Fruit fly (Drosophila melanogaster) whole organism, embryonic: Measurements from ENCODE around the gene Prosalpha6.
A peak's percentile ranks its signal among the peaks of the same experiment; 100 is the strongest.

ENCODE experiments used
- Ada2b ChIP-seq: fragments of 200-800 bp; sonication (Bioruptor generic); IDR thresholded peaks from 2 replicates; pipeline ENCODE4 v1.3.6; 2022; ENCODE audit warnings: missing biosample characterization, missing genetic modification characterization
- Asciz ChIP-seq: fragments of 200-800 bp; sonication (Bioruptor generic); optimal IDR thresholded peaks from 2 replicates; lab custom pipeline; 2017; ENCODE audit warnings: missing biosample characterization, mild to moderate bottlenecking, missing genetic modification characterization, missing genetic modification reagents
- Awh ChIP-seq: fragments of 200-800 bp; sonication (Bioruptor generic); IDR thresholded peaks from 2 replicates; pipeline ENCODE4, ENCODE4 v1.3.6; 2022; ENCODE audit warnings: missing biosample characterization, missing genetic modification characterization
- BtbVII ChIP-seq: fragments of 200-800 bp; sonication (Bioruptor generic); optimal IDR thresholded peaks from 3 replicates; lab custom pipeline; 2017; ENCODE audit warnings: missing biosample characterization, mild to moderate bottlenecking, missing genetic modification characterization
- Bteb2 ChIP-seq: fragments of 200-800 bp; sonication (Bioruptor generic); optimal IDR thresholded peaks from 2 replicates; lab custom pipeline; 2016; ENCODE audit warnings: missing biosample characterization, missing genetic modification characterization
- CG10209 ChIP-seq: fragments of 200-800 bp; sonication (Bioruptor generic); optimal IDR thresholded peaks from 3 replicates; lab custom pipeline; 2017; ENCODE audit warnings: missing biosample characterization, mild to moderate bottlenecking, missing genetic modification characterization, missing genetic modification reagents
- CG10462 ChIP-seq: fragments of 200-800 bp; sonication (Bioruptor generic); optimal IDR thresholded peaks from 2 replicates; lab custom pipeline; 2016; ENCODE audit warnings: missing biosample characterization, missing genetic modification characterization
- CG11247 ChIP-seq: fragments of 200-800 bp; sonication (Bioruptor generic); IDR thresholded peaks from 2 replicates; pipeline ENCODE4 v1.3.6; 2022; ENCODE audit warnings: missing biosample characterization, missing genetic modification characterization
- CG12659 ChIP-seq: fragments of 200-800 bp; sonication (Bioruptor generic); optimal IDR thresholded peaks from 3 replicates; lab custom pipeline; 2017; ENCODE audit warnings: mild to moderate bottlenecking, missing biosample characterization, missing genetic modification reagents, missing genetic modification characterization
- CG13123 ChIP-seq: fragments of 200-800 bp; sonication (Bioruptor generic); optimal IDR thresholded peaks from 2 replicates; lab custom pipeline; 2016; ENCODE audit warnings: missing biosample characterization, missing genetic modification characterization
- CG13296 ChIP-seq: fragments of 200-800 bp; sonication (Bioruptor generic); optimal IDR thresholded peaks from 3 replicates; lab custom pipeline; 2018; ENCODE audit warnings: missing biosample characterization, mild to moderate bottlenecking, missing genetic modification characterization
- CG13775 ChIP-seq: fragments of 200-800 bp; sonication (Bioruptor generic); optimal IDR thresholded peaks from 3 replicates; lab custom pipeline; 2017; ENCODE audit warnings: missing biosample characterization, mild to moderate bottlenecking, missing genetic modification characterization
- CG14860 ChIP-seq: fragments of 200-800 bp; sonication (Bioruptor generic); IDR thresholded peaks from 3 replicates; pipeline ENCODE4 v1.3.6; 2022; ENCODE audit warnings: missing biosample characterization, missing genetic modification characterization; ENCODE audit not compliant: partially characterized antibody
- CG15696 ChIP-seq: fragments of 200-800 bp; sonication (Bioruptor generic); optimal IDR thresholded peaks from 2 replicates; lab custom pipeline; 2019; ENCODE audit warnings: missing biosample characterization, mild to moderate bottlenecking, missing genetic modification characterization, moderate library complexity
- CG1647 ChIP-seq: fragments of 200-800 bp; sonication (Bioruptor generic); optimal IDR thresholded peaks from 3 replicates; lab custom pipeline; 2016; ENCODE audit warnings: missing biosample characterization, missing genetic modification characterization
- CG17568 ChIP-seq: fragments of 200-800 bp; sonication (Bioruptor generic); optimal IDR thresholded peaks from 2 replicates; lab custom pipeline; 2018; ENCODE audit warnings: missing biosample characterization, mild to moderate bottlenecking, missing genetic modification characterization, moderate library complexity
- CG18599 ChIP-seq: fragments of 200-800 bp; sonication (Bioruptor generic); optimal IDR thresholded peaks from 3 replicates; lab custom pipeline; 2017; ENCODE audit warnings: missing biosample characterization, missing genetic modification characterization, mild to moderate bottlenecking, moderate library complexity, missing genetic modification reagents
- CG32532 ChIP-seq: fragments of 200-800 bp; sonication (Bioruptor generic); IDR thresholded peaks from 2 replicates; pipeline ENCODE4 v1.3.6; 2022; ENCODE audit warnings: missing biosample characterization, missing genetic modification characterization
- CG34376 ChIP-seq: fragments of 200-800 bp; sonication (Bioruptor generic); optimal IDR thresholded peaks from 2 replicates; lab custom pipeline; 2018; ENCODE audit warnings: missing biosample characterization, mild to moderate bottlenecking, missing genetic modification characterization
- CG4282 ChIP-seq: fragments of 200-800 bp; sonication (Bioruptor generic); optimal IDR thresholded peaks from 2 replicates; lab custom pipeline; 2016; ENCODE audit warnings: missing biosample characterization, missing genetic modification characterization
- CG7963 ChIP-seq: fragments of 200-800 bp; sonication (Bioruptor generic); IDR thresholded peaks from 3 replicates; pipeline ENCODE4 v1.3.6; 2022; ENCODE audit warnings: missing biosample characterization, missing genetic modification characterization; ENCODE audit not compliant: partially characterized antibody
- CG8290 ChIP-seq, 3 experiments: fragments of 200-800 bp; sonication (Bioruptor generic); optimal IDR thresholded peaks; 2 replicates each; lab custom pipeline; 2016 to 2019; ENCODE audit warnings: missing biosample characterization in 3 of 3, missing genetic modification characterization in 3 of 3, mild to moderate bottlenecking in 2 of 3, moderate library complexity in 1 of 3
- CG8359 ChIP-seq: fragments of 200-800 bp; sonication (Bioruptor generic); optimal IDR thresholded peaks from 2 replicates; lab custom pipeline; 2017; ENCODE audit warnings: missing biosample characterization, mild to moderate bottlenecking, missing genetic modification characterization, borderline replicate concordance
- Camta ChIP-seq: fragments of 200-800 bp; sonication (Bioruptor generic); optimal IDR thresholded peaks from 2 replicates; lab custom pipeline; 2016; ENCODE audit warnings: missing biosample characterization, missing genetic modification characterization
- Dip2 ChIP-seq: fragments of 200-800 bp; sonication (Bioruptor generic); IDR thresholded peaks from 2 replicates; pipeline ENCODE4 v1.3.6; 2022; ENCODE audit warnings: missing biosample characterization, missing genetic modification characterization
- Dip3 ChIP-seq: fragments of 200-800 bp; sonication (Bioruptor generic); optimal IDR thresholded peaks from 3 replicates; lab custom pipeline; 2016; ENCODE audit warnings: missing biosample characterization, missing genetic modification characterization
- NfI ChIP-seq: fragments of 200-800 bp; sonication (Bioruptor generic); optimal IDR thresholded peaks from 3 replicates; lab custom pipeline; 2018; ENCODE audit warnings: missing biosample characterization, mild to moderate bottlenecking, missing genetic modification characterization, moderate library complexity
- Sin3A ChIP-seq: fragments of >200 bp; optimal IDR thresholded peaks from 2 replicates; lab custom pipeline; 2018
- Sry-δ ChIP-seq: fragments of 200-800 bp; sonication (Bioruptor generic); optimal IDR thresholded peaks from 2 replicates; lab custom pipeline; 2016; ENCODE audit warnings: missing biosample characterization, missing genetic modification characterization
- Xbp1 ChIP-seq: fragments of 200-800 bp; sonication (Bioruptor generic); optimal IDR thresholded peaks from 3 replicates; lab custom pipeline; 2016; ENCODE audit warnings: missing biosample characterization, mild to moderate bottlenecking, missing genetic modification characterization
- amos ChIP-seq: fragments of 200-800 bp; sonication (Bioruptor generic); IDR thresholded peaks from 2 replicates; pipeline ENCODE4 v1.3.6; 2022; ENCODE audit warnings: missing biosample characterization, missing genetic modification characterization; ENCODE audit not compliant: partially characterized antibody
- btn ChIP-seq: fragments of 200-800 bp; sonication (Bioruptor generic); optimal IDR thresholded peaks from 2 replicates; lab custom pipeline; 2016; ENCODE audit warnings: missing biosample characterization, missing genetic modification characterization
- cg ChIP-seq: fragments of 200-800 bp; sonication (Bioruptor generic); optimal IDR thresholded peaks from 3 replicates; lab custom pipeline; 2019; ENCODE audit warnings: missing biosample characterization, mild to moderate bottlenecking, missing genetic modification characterization, moderate library complexity
- croc ChIP-seq: fragments of 200-800 bp; sonication (Bioruptor generic); conservative IDR thresholded peaks from 3 replicates; pipeline ENCODE4 v1.3.6; 2022; ENCODE audit warnings: missing biosample characterization, missing genetic modification characterization
- crol ChIP-seq: fragments of 200-800 bp; sonication (Bioruptor generic); IDR thresholded peaks from 2 replicates; pipeline ENCODE4 v1.3.6; 2022; ENCODE audit warnings: missing biosample characterization, missing genetic modification characterization
- dan ChIP-seq: fragments of 200-800 bp; sonication (Bioruptor generic); IDR thresholded peaks from 2 replicates; pipeline ENCODE4 v1.3.6; 2022; ENCODE audit warnings: missing biosample characterization, missing genetic modification characterization
- dm ChIP-seq: fragments of 200-800 bp; sonication (Bioruptor generic); optimal IDR thresholded peaks from 3 replicates; lab custom pipeline; 2016; ENCODE audit warnings: missing biosample characterization, missing genetic modification characterization
- emc ChIP-seq: fragments of 200-800 bp; sonication (Bioruptor generic); optimal IDR thresholded peaks from 2 replicates; lab custom pipeline; 2016; ENCODE audit warnings: missing biosample characterization, missing genetic modification characterization
- eve ChIP-seq, 2 experiments: fragments of >200 bp; optimal IDR thresholded peaks; 2 replicates each; lab custom pipeline; 2017; ENCODE audit warnings: missing biosample characterization in 2 of 2, missing genetic modification characterization in 2 of 2
- ewg ChIP-seq: fragments of 200-800 bp; sonication (Bioruptor generic); optimal IDR thresholded peaks from 3 replicates; lab custom pipeline; 2017; ENCODE audit warnings: mild to moderate bottlenecking, missing biosample characterization, missing genetic modification reagents, missing genetic modification characterization
- fd96Cb ChIP-seq: fragments of 200-800 bp; sonication (Bioruptor generic); optimal IDR thresholded peaks from 2 replicates; lab custom pipeline; 2018; ENCODE audit warnings: missing biosample characterization, mild to moderate bottlenecking, missing genetic modification characterization, moderate library complexity
- fu2 ChIP-seq: fragments of 200-800 bp; sonication (Bioruptor generic); optimal IDR thresholded peaks from 2 replicates; lab custom pipeline; 2016; ENCODE audit warnings: missing biosample characterization, missing genetic modification characterization
- gsb ChIP-seq: fragments of 200-800 bp; sonication (Bioruptor generic); IDR thresholded peaks from 2 replicates; pipeline ENCODE4 v1.3.6; 2022; ENCODE audit warnings: missing biosample characterization, missing genetic modification characterization
- kah ChIP-seq: fragments of 200-800 bp; sonication (Bioruptor generic); optimal IDR thresholded peaks from 2 replicates; lab custom pipeline; 2018; ENCODE audit warnings: missing biosample characterization, mild to moderate bottlenecking, missing genetic modification characterization
- pfk ChIP-seq: fragments of 200-800 bp; sonication (Bioruptor generic); optimal IDR thresholded peaks from 2 replicates; lab custom pipeline; 2018; ENCODE audit warnings: missing biosample characterization, mild to moderate bottlenecking, missing genetic modification characterization, moderate library complexity
- ranshi ChIP-seq: fragments of 200-800 bp; sonication (Bioruptor generic); IDR thresholded peaks from 2 replicates; pipeline ENCODE4 v1.3.6; 2022; ENCODE audit warnings: missing biosample characterization, missing genetic modification characterization
- sna ChIP-seq: fragments of 200-800 bp; sonication (Bioruptor generic); IDR thresholded peaks from 2 replicates; pipeline ENCODE4 v1.3.6; 2022; ENCODE audit warnings: missing biosample characterization, missing genetic modification characterization; ENCODE audit not compliant: partially characterized antibody
- tin ChIP-seq: fragments of 200-800 bp; sonication (Bioruptor generic); optimal IDR thresholded peaks from 3 replicates; lab custom pipeline; 2016; ENCODE audit warnings: missing biosample characterization, missing genetic modification characterization
- unpg ChIP-seq: fragments of 200-800 bp; sonication (Bioruptor generic); optimal IDR thresholded peaks from 3 replicates; lab custom pipeline; 2018; ENCODE audit warnings: missing biosample characterization, mild to moderate bottlenecking, missing genetic modification characterization, moderate library complexity

Prosalpha6 gene

dm6 chr2L:10200847-10201246, 20.3 kb upstream of the Prosalpha6 start, which contains the start of the genes Ripalpha and RpL7 (continued):
- TF ChIP-seq crol (GFP tag; lab: Robert Waterston, UW): no peak; the same call in 1 of the 2 replicates
- peak; percentile 96 for TF ChIP-seq Asciz (GFP tag; lab: Kevin White, UChicago)
- peak; percentile 97 for TF ChIP-seq CG13296 (GFP tag; lab: Kevin White, UChicago)
- TF ChIP-seq CG12659 (GFP tag; lab: Kevin White, UChicago): peak; percentile 100
- peak; percentile 99 for TF ChIP-seq CG10209 (GFP tag; lab: Kevin White, UChicago)
- TF ChIP-seq ewg (GFP tag; lab: Kevin White, UChicago): peak; percentile 98
- peak; percentile 78 for TF ChIP-seq fd96Cb
- TF ChIP-seq CG1647 (GFP tag; lab: Kevin White, UChicago): peak; percentile 98
- TF ChIP-seq Sry-δ (GFP tag; lab: Kevin White, UChicago): peak; percentile 99
- TF ChIP-seq Dip2 (GFP tag; lab: Robert Waterston, UW): no peak
- peak; percentile 97 for TF ChIP-seq CG13123 (GFP tag; lab: Kevin White, UChicago)
- peak; percentile 92 for TF ChIP-seq tin
- TF ChIP-seq unpg (GFP tag; lab: Kevin White, UChicago): peak; percentile 95
- no peak for TF ChIP-seq cg (GFP tag; lab: Kevin White, UChicago)
- peak; percentile 96 for TF ChIP-seq Camta (GFP tag; lab: Kevin White, UChicago)
- TF ChIP-seq Xbp1 (GFP tag; lab: Kevin White, UChicago): peak; percentile 98
- TF ChIP-seq gsb (GFP tag; lab: Robert Waterston, UW): peak; percentile 88
- TF ChIP-seq kah (GFP tag; lab: Kevin White, UChicago): peak; percentile 91
- TF ChIP-seq Awh (GFP tag; lab: Robert Waterston, UW): peak; percentile 97
- peak; percentile 69 for TF ChIP-seq Sin3A (lab: Kevin White, UChicago)
- TF ChIP-seq sna: peak; percentile 75
- peak; percentile 95 for TF ChIP-seq CG17568 (GFP tag; lab: Kevin White, UChicago)
- no peak for TF ChIP-seq eve (GFP tag; optimal IDR thresholded peaks at IDR 0.05; lab: Kevin White, UChicago)
- TF ChIP-seq dm: peak; percentile 100
- TF ChIP-seq fu2 (GFP tag; lab: Kevin White, UChicago): peak; percentile 98
- TF ChIP-seq Dip3 (GFP tag; lab: Kevin White, UChicago): peak; percentile 97
- TF ChIP-seq CG15696 (tag; lab: Kevin White, UChicago): peak; percentile 79
- peak; percentile 98 for TF ChIP-seq CG32532 (GFP tag; lab: Robert Waterston, UW)
- TF ChIP-seq CG13775 (GFP tag; lab: Kevin White, UChicago): peak; percentile 99
- TF ChIP-seq CG7963 (GFP tag; lab: Robert Waterston, UW): peak; percentile 88
- peak; percentile 99 for TF ChIP-seq NfI (GFP tag; lab: Kevin White, UChicago)
- TF ChIP-seq CG14860 (GFP tag; lab: Robert Waterston, UW): peak; percentile 75
- peak; percentile 98 for TF ChIP-seq CG18599 (GFP tag; lab: Kevin White, UChicago)
- peak; percentile 96 for TF ChIP-seq CG8290 (GFP tag; optimal IDR thresholded peaks at IDR 0.05; lab: Kevin White, UChicago)
- peak; percentile 95 to 99 for TF ChIP-seq CG8290 (tag; optimal IDR thresholded peaks at IDR 0.05; lab: Kevin White, UChicago)
- peak; percentile 97 for TF ChIP-seq CG4282 (GFP tag; lab: Kevin White, UChicago)
- peak; percentile 94 for TF ChIP-seq CG10462 (GFP tag; lab: Kevin White, UChicago)
- peak; percentile 86 for TF ChIP-seq Ada2b (GFP tag; lab: Robert Waterston, UW)
- peak; percentile 97 for TF ChIP-seq btn (GFP tag; lab: Kevin White, UChicago)
- no peak for TF ChIP-seq dan (GFP tag; lab: Robert Waterston, UW)
- peak; percentile 98 for TF ChIP-seq CG11247 (GFP tag; lab: Robert Waterston, UW)
- TF ChIP-seq croc (GFP tag; lab: Robert Waterston, UW): peak; percentile 89
- TF ChIP-seq BtbVII (GFP tag; lab: Kevin White, UChicago): peak; percentile 98
- TF ChIP-seq pfk (GFP tag; lab: Kevin White, UChicago): peak; percentile 88
- peak; percentile 97 for TF ChIP-seq Bteb2 (GFP tag; lab: Kevin White, UChicago)
- peak; percentile 99 for TF ChIP-seq CG34376 (GFP tag; lab: Kevin White, UChicago)
- TF ChIP-seq amos: peak; percentile 98
- peak; percentile 98 for TF ChIP-seq emc (GFP tag; lab: Kevin White, UChicago)
- peak; percentile 89 for TF ChIP-seq CG8359
- peak; percentile 97 for TF ChIP-seq ranshi (GFP tag; lab: Robert Waterston, UW)
